Worm (Caenorhabditis elegans): ENCODE measurements around the gene srj-23.

ce11 chrV:1433419-1433765 is 18.0 kb upstream of the srj-23 start:
- TF ChIP-seq ztf-11 (tag; optimal IDR thresholded peaks at IDR 0.05) = no peak
- no peak for TF ChIP-seq elt-3 (tag; optimal IDR thresholded peaks at IDR 0.05)
- TF ChIP-seq ztf-4 (tag; optimal IDR thresholded peaks at IDR 0.05) = no peak
- no peak for TF ChIP-seq ceh-82 (tag; optimal IDR thresholded peaks at IDR 0.05)
- TF ChIP-seq egl-27 (tag; optimal IDR thresholded peaks at IDR 0.05) = no peak
- no peak for TF ChIP-seq aly-2 (tag; optimal IDR thresholded peaks at IDR 0.05)
- TF ChIP-seq unc-39 (tag; optimal IDR thresholded peaks at IDR 0.05) = no peak
- TF ChIP-seq C34F6.9 (tag; optimal IDR thresholded peaks at IDR 0.05) = no peak
- no peak for TF ChIP-seq fos-1 (tag; optimal IDR thresholded peaks at IDR 0.05)
- no peak for TF ChIP-seq zag-1 (tag; optimal IDR thresholded peaks at IDR 0.05)
- TF ChIP-seq ama-1 (optimal IDR thresholded peaks at IDR 0.05) = no peak
- no peak for TF ChIP-seq R02D3.7 (tag; optimal IDR thresholded peaks at IDR 0.05)
